Fruit fly (Drosophila melanogaster) whole organism, wandering third instar larva: Measurements from ENCODE around the gene Acp95EF.

ENCODE experiments used
- Abd-B ChIP-seq: fragments of >200 bp; optimal IDR thresholded peaks from 2 replicates; lab custom pipeline; 2017; ENCODE audit warnings: missing biosample characterization, missing genetic modification characterization
- CG32264 ChIP-seq: fragments of 200-800 bp; sonication (Bioruptor generic); optimal IDR thresholded peaks from 2 replicates; lab custom pipeline; 2016; ENCODE audit warnings: missing biosample characterization, missing genetic modification characterization
- CG9705 ChIP-seq: fragments of 200-800 bp; sonication (Bioruptor generic); optimal IDR thresholded peaks from 2 replicates; lab custom pipeline; 2018; ENCODE audit warnings: missing biosample characterization, mild to moderate bottlenecking, missing genetic modification characterization
- Dfd ChIP-seq: fragments of >200 bp; optimal IDR thresholded peaks from 2 replicates; lab custom pipeline; 2017; ENCODE audit warnings: missing biosample characterization, missing genetic modification characterization
- Dif ChIP-seq: fragments of 200-275, 200-300 bp; sonication (Bioruptor generic); optimal IDR thresholded peaks from 2 replicates; lab custom pipeline; 2018; ENCODE audit warnings: missing biosample characterization, missing genetic modification characterization; ENCODE audit not compliant: partially characterized antibody
- GATAd ChIP-seq: sonication (Bioruptor generic); optimal IDR thresholded peaks from 2 replicates; lab custom pipeline; 2016; ENCODE audit warnings: missing biosample characterization, missing genetic modification characterization
- HLH106 ChIP-seq: fragments of 200-800 bp; optimal IDR thresholded peaks from 3 replicates; lab custom pipeline; 2019; ENCODE audit warnings: missing biosample characterization, mild to moderate bottlenecking, missing genetic modification characterization, moderate library complexity
- Hnf4 ChIP-seq: fragments of 200-800 bp; sonication (Bioruptor generic); optimal IDR thresholded peaks from 2 replicates; lab custom pipeline; 2016; ENCODE audit warnings: missing biosample characterization, mild to moderate bottlenecking, missing genetic modification characterization
- Hr83 ChIP-seq: fragments of 200-300 bp; sonication (Bioruptor generic); optimal IDR thresholded peaks from 2 replicates; lab custom pipeline; 2016; ENCODE audit warnings: missing biosample characterization, mild to moderate bottlenecking, missing genetic modification characterization, moderate library complexity; ENCODE audit not compliant: poor library complexity, severe bottlenecking
- Jra ChIP-seq: sonication (Bioruptor generic); optimal IDR thresholded peaks from 2 replicates; lab custom pipeline; 2016; ENCODE audit warnings: missing biosample characterization, missing genetic modification characterization
- Myc ChIP-seq: fragments of >200 bp; optimal IDR thresholded peaks from 2 replicates; lab custom pipeline; 2017
- N ChIP-seq: fragments of >200 bp; optimal IDR thresholded peaks from 2 replicates; lab custom pipeline; 2018; ENCODE audit warnings: missing biosample characterization, missing external identifiers, missing genetic modification characterization
- OdsH ChIP-seq: fragments of 200-800 bp; sonication (Bioruptor generic); optimal IDR thresholded peaks from 2 replicates; lab custom pipeline; 2016; ENCODE audit warnings: missing biosample characterization, mild to moderate bottlenecking, missing genetic modification characterization
- Rel ChIP-seq, 2 experiments: fragments of 200-800 bp; sonication (Bioruptor generic) in 1 of 2; optimal IDR thresholded peaks; 2 replicates in 1 of 2; 3 replicates in 1 of 2; lab custom pipeline; 2016 to 2019; ENCODE audit warnings: mild to moderate bottlenecking in 2 of 2, missing biosample characterization in 2 of 2, missing genetic modification characterization in 2 of 2, moderate library complexity in 1 of 2
- Sp1 ChIP-seq: fragments of 200-800 bp; sonication (Bioruptor generic); optimal IDR thresholded peaks from 3 replicates; lab custom pipeline; 2019; ENCODE audit warnings: missing biosample characterization, mild to moderate bottlenecking, missing genetic modification characterization, moderate library complexity
- br ChIP-seq: fragments of 200-800 bp; sonication (Bioruptor generic); optimal IDR thresholded peaks from 2 replicates; lab custom pipeline; 2016; ENCODE audit warnings: missing biosample characterization, missing genetic modification characterization
- dl ChIP-seq, 2 experiments: fragments of 175-275, 200-275 bp in 1 of 2; fragments of 200-275 bp in 1 of 2; sonication (Bioruptor generic); optimal IDR thresholded peaks; lab custom pipeline; 2018; ENCODE audit warnings: mild to moderate bottlenecking in 2 of 2, missing biosample characterization in 2 of 2, missing genetic modification characterization in 2 of 2, moderate library complexity in 2 of 2; ENCODE audit not compliant: partially characterized antibody in 2 of 2, insufficient read depth in 1 of 2
- dmrt93B ChIP-seq: fragments of 200-800 bp; sonication (Bioruptor generic); optimal IDR thresholded peaks from 2 replicates; lab custom pipeline; 2018; ENCODE audit warnings: missing biosample characterization, mild to moderate bottlenecking, missing genetic modification characterization
- dsf ChIP-seq: sonication (Bioruptor generic); optimal IDR thresholded peaks from 2 replicates; lab custom pipeline; 2016; ENCODE audit warnings: missing biosample characterization, missing genetic modification characterization, borderline replicate concordance
- foxo ChIP-seq, 2 experiments: fragments of 200-800 bp; sonication (Bioruptor generic); optimal IDR thresholded peaks; 2 replicates in 1 of 2; 3 replicates in 1 of 2; lab custom pipeline; 2016 to 2017; ENCODE audit warnings: missing biosample characterization in 2 of 2, missing genetic modification characterization in 2 of 2
- fru ChIP-seq: fragments of 200-800 bp; sonication (Bioruptor generic); optimal IDR thresholded peaks from 3 replicates; lab custom pipeline; 2016; ENCODE audit warnings: missing biosample characterization, mild to moderate bottlenecking, missing genetic modification characterization
- h ChIP-seq: fragments of 200-800 bp; sonication (Bioruptor generic); optimal IDR thresholded peaks from 3 replicates; lab custom pipeline; 2016; ENCODE audit warnings: missing biosample characterization, mild to moderate bottlenecking, missing genetic modification characterization
- jim ChIP-seq: fragments of 175-275, 200-325 bp; sonication (Bioruptor generic); optimal IDR thresholded peaks from 2 replicates; lab custom pipeline; 2016; ENCODE audit warnings: missing biosample characterization, mild to moderate bottlenecking, missing genetic modification characterization
- lola ChIP-seq: fragments of >200 bp; optimal IDR thresholded peaks from 2 replicates; lab custom pipeline; 2017; ENCODE audit warnings: missing biosample characterization, missing genetic modification characterization
- pan ChIP-seq: fragments of >200 bp; optimal IDR thresholded peaks from 2 replicates; lab custom pipeline; 2017
- psq ChIP-seq: fragments of 200-800 bp; sonication (Bioruptor generic); optimal IDR thresholded peaks from 3 replicates; lab custom pipeline; 2017; ENCODE audit warnings: missing biosample characterization, mild to moderate bottlenecking, missing genetic modification characterization, moderate library complexity
- rgr ChIP-seq: fragments of 200-800 bp; sonication (Bioruptor generic); optimal IDR thresholded peaks from 3 replicates; lab custom pipeline; 2016; ENCODE audit warnings: missing biosample characterization, mild to moderate bottlenecking, missing genetic modification characterization
- sage ChIP-seq: fragments of 200-800 bp; sonication (Bioruptor generic); optimal IDR thresholded peaks from 2 replicates; lab custom pipeline; 2016; ENCODE audit warnings: missing biosample characterization, mild to moderate bottlenecking, missing genetic modification characterization
- tai ChIP-seq: sonication (Bioruptor generic); optimal IDR thresholded peaks from 2 replicates; lab custom pipeline; 2016; ENCODE audit warnings: missing biosample characterization, missing genetic modification characterization
- usp ChIP-seq: fragments of >200 bp; optimal IDR thresholded peaks from 2 replicates; lab custom pipeline; 2017; ENCODE audit warnings: missing biosample characterization, missing genetic modification characterization
- woc ChIP-seq: sonication (Bioruptor generic); optimal IDR thresholded peaks from 2 replicates; lab custom pipeline; 2016; ENCODE audit warnings: missing biosample characterization, mild to moderate bottlenecking, missing genetic modification characterization

Gene Acp95EF

dm6 chr3R:24268293-24268692 is 39.5 kb downstream of the Acp95EF start:
- no peak for TF ChIP-seq HLH106 (tag; lab: Kevin White, UChicago)
- TF ChIP-seq Rel (GFP tag; optimal IDR thresholded peaks at IDR 0.05; lab: Kevin White, UChicago) = no peak
- peak; percentile 85 for TF ChIP-seq Rel (tag; optimal IDR thresholded peaks at IDR 0.05; lab: Kevin White, UChicago)

- TF ChIP-seq br (GFP tag; lab: Kevin White, UChicago) = no peak
- TF ChIP-seq rgr (GFP tag; lab: Kevin White, UChicago) = no peak
- TF ChIP-seq Rel (GFP tag; optimal IDR thresholded peaks at IDR 0.05; lab: Kevin White, UChicago) = no peak
- TF ChIP-seq Rel (tag; optimal IDR thresholded peaks at IDR 0.05; lab: Kevin White, UChicago) = no peak
- no peak for TF ChIP-seq h (GFP tag; lab: Kevin White, UChicago)
- no peak for TF ChIP-seq lola (GFP tag; lab: Kevin White, UChicago)
- TF ChIP-seq dsf (GFP tag; lab: Kevin White, UChicago) = no peak
- TF ChIP-seq CG9705 (GFP tag; lab: Kevin White, UChicago) = no peak
- no peak for TF ChIP-seq usp
- TF ChIP-seq Hr83 (GFP tag; lab: Kevin White, UChicago) = no peak
- TF ChIP-seq Dif (GFP tag; lab: Kevin White, UChicago) = no peak
- TF ChIP-seq N (GFP tag; lab: Kevin White, UChicago) = no peak
Observed at dm6 chr3R:24270034-24270433, 41.3 kb downstream of the Acp95EF start.

- TF ChIP-seq lola (GFP tag; lab: Kevin White, UChicago) = no peak
- no peak for TF ChIP-seq jim (GFP tag; lab: Kevin White, UChicago)
- TF ChIP-seq Abd-B = no peak
- no peak for TF ChIP-seq dsf (GFP tag; lab: Kevin White, UChicago)
- no peak for TF ChIP-seq Sp1 (GFP tag; lab: Kevin White, UChicago)
- TF ChIP-seq foxo (GFP tag; optimal IDR thresholded peaks at IDR 0.05; lab: Kevin White, UChicago) = no peak
- no peak for TF ChIP-seq rgr (GFP tag; lab: Kevin White, UChicago)
- no peak for TF ChIP-seq sage
- TF ChIP-seq usp = no peak
- no peak for TF ChIP-seq dmrt93B (GFP tag; lab: Kevin White, UChicago)
- no peak for TF ChIP-seq Hnf4 (GFP tag; lab: Kevin White, UChicago)
- TF ChIP-seq pan (lab: Kevin White, UChicago) = no peak
- TF ChIP-seq woc (GFP tag; lab: Kevin White, UChicago) = no peak
- no peak for TF ChIP-seq Dif (GFP tag; lab: Kevin White, UChicago)
Observed at dm6 chr3R:24270578-24270977, 41.8 kb downstream of the Acp95EF start.

dm6 chr3R:24271071-24271470 is 42.3 kb downstream of the Acp95EF start, which contains the start of gene jar:
Gene jar, minus strand, starts transcription at chr3R:24271233.
- TF ChIP-seq dsf (GFP tag; lab: Kevin White, UChicago) (no peak), jim (GFP tag; lab: Kevin White, UChicago) (peak; percentile 1), N (GFP tag; lab: Kevin White, UChicago) (no peak), woc (GFP tag; lab: Kevin White, UChicago) (no peak), CG32264 (no peak), psq (GFP tag; lab: Kevin White, UChicago) (no peak), pan (lab: Kevin White, UChicago) (no peak), Dfd (GFP tag; lab: Kevin White, UChicago) (no peak), Abd-B (no peak), OdsH (GFP tag; lab: Kevin White, UChicago) (peak; percentile 4), h (GFP tag; lab: Kevin White, UChicago) (peak; percentile 64), HLH106 (tag; lab: Kevin White, UChicago) (peak; percentile 17), Hr83 (GFP tag; lab: Kevin White, UChicago) (peak; percentile 61), Myc (peak; percentile 54), foxo (GFP tag; optimal IDR thresholded peaks at IDR 0.05; lab: Kevin White, UChicago) (no peak), fru (GFP tag; lab: Kevin White, UChicago) (no peak), rgr (GFP tag; lab: Kevin White, UChicago) (peak; percentile 1), tai (no peak), br (GFP tag; lab: Kevin White, UChicago) (peak; percentile 12), Sp1 (GFP tag; lab: Kevin White, UChicago) (peak; percentile 36), Jra (GFP tag; lab: Kevin White, UChicago) (peak; percentile 57), Dif (GFP tag; lab: Kevin White, UChicago) (peak; percentile 49), Rel (GFP tag; optimal IDR thresholded peaks at IDR 0.05; lab: Kevin White, UChicago) (no peak), Rel (tag; optimal IDR thresholded peaks at IDR 0.05; lab: Kevin White, UChicago) (peak; percentile 85)

- peak; percentile 21 for TF ChIP-seq fru (GFP tag; lab: Kevin White, UChicago)
- TF ChIP-seq pan (lab: Kevin White, UChicago) = no peak
- no peak for TF ChIP-seq dl (GFP tag; optimal IDR thresholded peaks at IDR 0.05; lab: Kevin White, UChicago; ENCODE audit: insufficient read depth in 1 of 2, partially characterized antibody in 2 of 2)
- peak; percentile 61 for TF ChIP-seq woc (GFP tag; lab: Kevin White, UChicago)
- TF ChIP-seq sage = no peak
- TF ChIP-seq N (GFP tag; lab: Kevin White, UChicago) = no peak
- no peak for TF ChIP-seq GATAd (GFP tag; lab: Kevin White, UChicago)
- no peak for TF ChIP-seq OdsH (GFP tag; lab: Kevin White, UChicago)
- TF ChIP-seq, all 38 proteins: peak for 2
Observed at dm6 chr3R:24272232-24272631, 43.5 kb downstream of the Acp95EF start.
